Worm (Caenorhabditis elegans) whole organism, L2 larva: ENCODE data around the gene nhr-39.

Experiments used
- R02D3.7 ChIP-seq: fragments of 150-350 bp; optimal IDR thresholded peaks from 2 replicates; lab custom pipeline; 2014; ENCODE audit warnings: missing biosample characterization, missing genetic modification characterization
- ceh-82 ChIP-seq: fragments of 150-350 bp; optimal IDR thresholded peaks from 2 replicates; lab custom pipeline; 2014; ENCODE audit warnings: missing biosample characterization, missing genetic modification characterization
- nhr-11 ChIP-seq: fragments of 150-350 bp; optimal IDR thresholded peaks from 2 replicates; lab custom pipeline; 2014; ENCODE audit warnings: missing biosample characterization, missing genetic modification characterization
- skn-1 ChIP-seq: sonication (generic microtip); optimal IDR thresholded peaks from 2 replicates; lab custom pipeline; 2017; ENCODE audit warnings: missing biosample characterization, missing genetic modification characterization
- sma-3 ChIP-seq: sonication (generic microtip); optimal IDR thresholded peaks from 2 replicates; lab custom pipeline; 2016; ENCODE audit warnings: missing genetic modification reagents, missing genetic modification characterization, missing compliant biosample characterization
- ztf-1 ChIP-seq: fragments of 200-800 bp; sonication (Bioruptor generic); conservative IDR thresholded peaks from 2 replicates; pipeline ENCODE4 v1.3.6; 2022; ENCODE audit warnings: missing genetic modification characterization, missing compliant biosample characterization

- TF ChIP-seq ceh-82: no peak
- TF ChIP-seq nhr-11 (tag; lab: Kevin White, UChicago): no peak
- TF ChIP-seq ztf-1 (GFP tag; lab: Robert Waterston, UW): no peak
- TF ChIP-seq sma-3: no peak
- no peak for TF ChIP-seq skn-1 (tag; lab: Kevin White, UChicago)
- TF ChIP-seq R02D3.7 (tag; lab: Kevin White, UChicago): no peak
Measured at ce11 chrV:9261492-9261891, 41.6 kb upstream of the nhr-39 start, which contains the start of gene nhr-36.
